Fruit fly (Drosophila melanogaster): Measurements from ENCODE around the gene nes.

The nes gene

dm6 chr3L:19294235-19294612 is 33.7 kb upstream of the nes start, which contains the start of gene fal (continued):
- TF ChIP-seq CG4707 (GFP tag; optimal IDR thresholded peaks at IDR 0.05): no peak
- no peak for TF ChIP-seq kah (GFP tag; optimal IDR thresholded peaks at IDR 0.05)
- no peak for TF ChIP-seq CG3065 (GFP tag; optimal IDR thresholded peaks at IDR 0.05)
- no peak for TF ChIP-seq Vsx1 (GFP tag; optimal IDR thresholded peaks at IDR 0.05)
- TF ChIP-seq CG16863 (GFP tag; optimal IDR thresholded peaks at IDR 0.05): no peak
- TF ChIP-seq HmgD (GFP tag; optimal IDR thresholded peaks at IDR 0.05): peak; percentile 63
- TF ChIP-seq CG12155 (GFP tag; optimal IDR thresholded peaks at IDR 0.05): peak; percentile 30
- peak; percentile 71 for TF ChIP-seq CG6791 (GFP tag; IDR thresholded peaks at IDR 0.05; ENCODE audit: partially characterized antibody)
- peak; percentile 37 for TF ChIP-seq cato (GFP tag; optimal IDR thresholded peaks at IDR 0.05; ENCODE audit: borderline replicate concordance)
- peak; percentile 91 for TF ChIP-seq Lhr (GFP tag; optimal IDR thresholded peaks at IDR 0.05)
- no peak for TF ChIP-seq Atf3 (GFP tag; optimal IDR thresholded peaks at IDR 0.05)
- TF ChIP-seq Pdp1 (GFP tag; optimal IDR thresholded peaks at IDR 0.05): peak in 1 of 2 experiments; percentile 19
- TF ChIP-seq CG1603 (tag; optimal IDR thresholded peaks at IDR 0.05): peak; percentile 43
- peak; percentile 82 for TF ChIP-seq stwl (tag; optimal IDR thresholded peaks at IDR 0.05)
- TF ChIP-seq luna (GFP tag; optimal IDR thresholded peaks at IDR 0.05): peak; percentile 41
- TF ChIP-seq CG14710 (tag; optimal IDR thresholded peaks at IDR 0.05): peak; percentile 55
- TF ChIP-seq Bdp1 (GFP tag; optimal IDR thresholded peaks at IDR 0.05): no peak
- peak; percentile 43 for TF ChIP-seq Hr3 (GFP tag; optimal IDR thresholded peaks at IDR 0.05)
- peak; percentile 48 for TF ChIP-seq gfzf (GFP tag; optimal IDR thresholded peaks at IDR 0.05)
- TF ChIP-seq CG12236 (GFP tag; optimal IDR thresholded peaks at IDR 0.05): no peak
- no peak for TF ChIP-seq tx (GFP tag; optimal IDR thresholded peaks at IDR 0.05)
- TF ChIP-seq CG15514 (GFP tag; optimal IDR thresholded peaks at IDR 0.05): peak; percentile 57
- TF ChIP-seq prd (optimal IDR thresholded peaks at IDR 0.05): no peak
- TF ChIP-seq prd (GFP tag; IDR thresholded peaks at IDR 0.05): 0 out of 3 replicates have a peak, but pooled peaks have one; percentile 34
- no peak for TF ChIP-seq pb (GFP tag; optimal IDR thresholded peaks at IDR 0.05)
- no peak for TF ChIP-seq CG10147 (GFP tag; optimal IDR thresholded peaks at IDR 0.05)
- TF ChIP-seq mam (GFP tag; optimal IDR thresholded peaks at IDR 0.05): peak; percentile 7
- peak; percentile 25 for TF ChIP-seq ind (GFP tag; optimal IDR thresholded peaks at IDR 0.05)
- TF ChIP-seq CG13287 (GFP tag; IDR thresholded peaks at IDR 0.05; ENCODE audit: partially characterized antibody): peak; percentile 67
- TF ChIP-seq br (optimal IDR thresholded peaks at IDR 0.05): no peak
- TF ChIP-seq CG10267 (tag; optimal IDR thresholded peaks at IDR 0.05): peak; percentile 28
- TF ChIP-seq pita (GFP tag; optimal IDR thresholded peaks at IDR 0.05): peak; percentile 78
- TF ChIP-seq pnt (GFP tag; optimal IDR thresholded peaks at IDR 0.05): peak; percentile 19
- TF ChIP-seq Jarid2 (GFP tag; optimal IDR thresholded peaks at IDR 0.05): no peak
- no peak for TF ChIP-seq CG1647 (GFP tag; optimal IDR thresholded peaks at IDR 0.05)
- TF ChIP-seq Dip3 (GFP tag; optimal IDR thresholded peaks at IDR 0.05): peak; percentile 26
- peak; percentile 21 for TF ChIP-seq CG1602 (GFP tag; optimal IDR thresholded peaks at IDR 0.05)
- TF ChIP-seq CG8944 (GFP tag; optimal IDR thresholded peaks at IDR 0.05): peak; percentile 26
- no peak for TF ChIP-seq CG8359 (GFP tag; optimal IDR thresholded peaks at IDR 0.05; ENCODE audit: borderline replicate concordance)
- peak; percentile 38 for TF ChIP-seq chn (GFP tag; optimal IDR thresholded peaks at IDR 0.05)
- TF ChIP-seq CG7839 (tag; optimal IDR thresholded peaks at IDR 0.05): no peak
- TF ChIP-seq CG13894 (tag; optimal IDR thresholded peaks at IDR 0.05): peak; percentile 80
- no peak for TF ChIP-seq nerfin-1 (tag; optimal IDR thresholded peaks at IDR 0.05)
- peak; percentile 27 for TF ChIP-seq CG9817 (tag; optimal IDR thresholded peaks at IDR 0.05)
- TF ChIP-seq hbn (GFP tag; IDR thresholded peaks at IDR 0.05; ENCODE audit: partially characterized antibody): no peak
- no peak for TF ChIP-seq CG11398 (GFP tag; optimal IDR thresholded peaks at IDR 0.05)
- peak; percentile 87 for TF ChIP-seq Ets65A (GFP tag)
- no peak for TF ChIP-seq mirr (GFP tag; optimal IDR thresholded peaks at IDR 0.05)
- TF ChIP-seq Stat92E (GFP tag; optimal IDR thresholded peaks at IDR 0.05): no peak
- peak; percentile 33; the same call in 1 of the 2 replicates for TF ChIP-seq CG4730 (GFP tag; IDR thresholded peaks at IDR 0.05)
- no peak for TF ChIP-seq disco-r (GFP tag; optimal IDR thresholded peaks at IDR 0.05)

Measured in whole organism, embryonic.